Fruit fly (Drosophila melanogaster) whole organism, adult: ENCODE data around the gene Cpr65Aw.
"Not testable (repeated sequence)": the region's sequence is repeated elsewhere in the genome, so short reads cannot be mapped to it uniquely, and the experiment has no call there.

ENCODE experiments used
- CG11617 ChIP-seq: fragments of 200-800 bp; sonication (Bioruptor generic); optimal IDR thresholded peaks from 2 replicates; lab custom pipeline; 2017; ENCODE audit warnings: mild to moderate bottlenecking, missing biosample characterization, missing genetic modification reagents, missing genetic modification characterization
- CG12768 ChIP-seq: fragments of 200-800 bp; sonication (Bioruptor generic); optimal IDR thresholded peaks from 2 replicates; lab custom pipeline; 2017; ENCODE audit warnings: missing biosample characterization, missing genetic modification characterization, mild to moderate bottlenecking, moderate library complexity, missing genetic modification reagents
- CG14711 ChIP-seq: fragments of 200-800 bp; sonication (Bioruptor generic); optimal IDR thresholded peaks from 2 replicates; lab custom pipeline; 2018; ENCODE audit warnings: missing biosample characterization, mild to moderate bottlenecking, missing genetic modification characterization, moderate library complexity
- CG1620 ChIP-seq: fragments of 200-800 bp; sonication (Bioruptor generic); optimal IDR thresholded peaks from 2 replicates; lab custom pipeline; 2016; ENCODE audit warnings: missing biosample characterization, missing genetic modification characterization
- CG33017 ChIP-seq: fragments of 200-800 bp; sonication (Bioruptor generic); optimal IDR thresholded peaks from 2 replicates; lab custom pipeline; 2018; ENCODE audit warnings: missing biosample characterization, mild to moderate bottlenecking, missing genetic modification characterization, moderate library complexity
- CG5204 ChIP-seq: fragments of 200-800 bp; sonication (Bioruptor generic); optimal IDR thresholded peaks from 2 replicates; lab custom pipeline; 2016; ENCODE audit warnings: missing biosample characterization, missing genetic modification characterization
- CG7045 ChIP-seq: fragments of 200-800 bp; sonication (Bioruptor generic); optimal IDR thresholded peaks from 2 replicates; lab custom pipeline; 2017; ENCODE audit warnings: missing biosample characterization, mild to moderate bottlenecking, missing genetic modification characterization
- CG7101 ChIP-seq: fragments of 200-800 bp; sonication (Bioruptor generic); optimal IDR thresholded peaks from 2 replicates; lab custom pipeline; 2018; ENCODE audit warnings: missing biosample characterization, mild to moderate bottlenecking, missing genetic modification characterization, moderate library complexity
- Clk ChIP-seq: fragments of 200-800 bp; sonication (Bioruptor generic); optimal IDR thresholded peaks from 2 replicates; lab custom pipeline; 2017; ENCODE audit warnings: missing biosample characterization, missing genetic modification characterization
- Crg-1 ChIP-seq: fragments of 200-800 bp; sonication (Bioruptor generic); optimal IDR thresholded peaks from 2 replicates; lab custom pipeline; 2016; ENCODE audit warnings: missing biosample characterization, missing genetic modification characterization
- Hr96 ChIP-seq: fragments of 200-800 bp; sonication (Bioruptor generic); optimal IDR thresholded peaks from 2 replicates; lab custom pipeline; 2016; ENCODE audit warnings: missing biosample characterization, missing genetic modification characterization
- Mnt ChIP-seq: fragments of 200-800 bp; sonication (Bioruptor generic); optimal IDR thresholded peaks from 2 replicates; lab custom pipeline; 2016; ENCODE audit warnings: missing biosample characterization, mild to moderate bottlenecking, missing genetic modification characterization
- bab1 ChIP-seq: fragments of 200-800 bp; sonication (Bioruptor generic); optimal IDR thresholded peaks from 3 replicates; lab custom pipeline; 2019; ENCODE audit warnings: missing biosample characterization, mild to moderate bottlenecking, missing genetic modification characterization, moderate library complexity
- cic ChIP-seq: fragments of 200-800 bp; sonication (Bioruptor generic); optimal IDR thresholded peaks from 2 replicates; lab custom pipeline; 2017; ENCODE audit warnings: missing biosample characterization, mild to moderate bottlenecking, missing genetic modification characterization, moderate library complexity
- cnc ChIP-seq, 2 experiments: fragments of >200 bp; optimal IDR thresholded peaks; 2 replicates each; lab custom pipeline; 2017
- ovo ChIP-seq: fragments of 200-800 bp; sonication (Bioruptor generic); optimal IDR thresholded peaks from 2 replicates; lab custom pipeline; 2016; ENCODE audit warnings: missing biosample characterization, missing genetic modification characterization
- pad ChIP-seq: fragments of 200-800 bp; sonication (Bioruptor generic); optimal IDR thresholded peaks from 3 replicates; lab custom pipeline; 2017; ENCODE audit warnings: missing biosample characterization, missing genetic modification characterization, mild to moderate bottlenecking, moderate library complexity, missing genetic modification reagents
- tj ChIP-seq: fragments of 200-800 bp; sonication (Bioruptor generic); optimal IDR thresholded peaks from 3 replicates; lab custom pipeline; 2017; ENCODE audit warnings: missing biosample characterization, mild to moderate bottlenecking, missing genetic modification characterization, moderate library complexity
- toe ChIP-seq: fragments of 200-800 bp; sonication (Bioruptor generic); optimal IDR thresholded peaks from 2 replicates; lab custom pipeline; 2016; ENCODE audit warnings: missing biosample characterization, missing genetic modification characterization

The Cpr65Aw gene

dm6 chr3L:6158530-6158929 lies 16.3 kb upstream of the Cpr65Aw start, which contains the start of gene Cpr65Ay:
Gene Cpr65Ay (minus strand): TSS chr3L:6158630.
- TF ChIP-seq CG1620 (GFP tag; lab: Kevin White, UChicago) (no peak), bab1 (GFP tag; lab: Kevin White, UChicago) (no peak), CG12768 (no peak), CG11617 (GFP tag; lab: Kevin White, UChicago) (no peak), CG7101 (no peak)

- TF ChIP-seq Crg-1 = no peak
- no peak for TF ChIP-seq Mnt
These were observed 15.3 kb upstream of the Cpr65Aw start, which contains the start of gene CG13297 for dm6 chr3L:6157327-6158032. Gene CG13297 (minus strand): TSS chr3L:6157377.

- TF ChIP-seq CG33017 (tag; lab: Kevin White, UChicago) (no peak), CG7045 (GFP tag; lab: Kevin White, UChicago) (no peak), Mnt (no peak), CG12768 (no peak), Clk (GFP tag; lab: Kevin White, UChicago) (no peak), cnc (optimal IDR thresholded peaks at IDR 0.05; lab: Kevin White, UChicago) (no peak), CG11617 (GFP tag; lab: Kevin White, UChicago) (no peak), CG14711 (tag; lab: Kevin White, UChicago) (no peak), CG7101 (no peak), tj (GFP tag; lab: Kevin White, UChicago) (no peak)
These were observed 12.8 kb upstream of the Cpr65Aw start for dm6 chr3L:6154951-6155394.

dm6 chr3L:6152531-6152930 lies 10.3 kb upstream of the Cpr65Aw start, which contains the start of gene Acp65Aa:
Gene Acp65Aa (minus strand): TSS chr3L:6152745.
- TF ChIP-seq CG7101 (no peak), ovo (GFP tag; lab: Kevin White, UChicago) (no peak), CG14711 (tag; lab: Kevin White, UChicago) (no peak), CG7045 (GFP tag; lab: Kevin White, UChicago) (no peak), CG1620 (GFP tag; lab: Kevin White, UChicago) (no peak), Crg-1 (no peak), CG11617 (GFP tag; lab: Kevin White, UChicago) (no peak), Clk (GFP tag; lab: Kevin White, UChicago) (no peak), bab1 (GFP tag; lab: Kevin White, UChicago) (no peak), tj (GFP tag; lab: Kevin White, UChicago) (no peak), Hr96 (GFP tag; lab: Kevin White, UChicago) (no peak), toe (no peak), cnc (optimal IDR thresholded peaks at IDR 0.05; lab: Kevin White, UChicago) (no peak), CG12768 (no peak), Mnt (no peak), CG5204 (no peak)

- TF ChIP-seq Hr96 (GFP tag; lab: Kevin White, UChicago); pad; cic (GFP tag; lab: Kevin White, UChicago): not testable (repeated sequence)
These were observed 8.6 kb upstream of the Cpr65Aw start, which contains the start of the genes Cpr65Ax2 and Lcp65Aa for dm6 chr3L:6150757-6151354. Gene Cpr65Ax2 (minus strand): TSS chr3L:6150857. Gene Lcp65Aa (plus strand): TSS chr3L:6151304.

- not testable (repeated sequence) for TF ChIP-seq CG33017 (tag; lab: Kevin White, UChicago); CG1620 (GFP tag; lab: Kevin White, UChicago); CG7101
These were observed 7.0 kb upstream of the Cpr65Aw start, which contains the start of gene Lcp65Ab1 for dm6 chr3L:6149248-6149647. Gene Lcp65Ab1 (plus strand): TSS chr3L:6149548.

- not testable (repeated sequence) for TF ChIP-seq Crg-1; CG7101; cnc (optimal IDR thresholded peaks at IDR 0.05; lab: Kevin White, UChicago)
These were observed 5.7 kb upstream of the Cpr65Aw start, which contains the start of gene Cpr65Ax1 for dm6 chr3L:6147887-6148286. Gene Cpr65Ax1 (minus strand): TSS chr3L:6147987.

dm6 chr3L:6146374-6146773 lies 4.2 kb upstream of the Cpr65Aw start, which contains the start of gene Lcp65Ab2:
Gene Lcp65Ab2 (plus strand): TSS chr3L:6146674.
- not testable (repeated sequence) for TF ChIP-seq CG1620 (GFP tag; lab: Kevin White, UChicago); CG5204; CG7101
